Fruit fly (Drosophila melanogaster) whole organism, adult: Measurements from ENCODE around the gene IKKepsilon.

ENCODE experiments used
- CG11617 ChIP-seq: fragments of 200-800 bp; sonication (Bioruptor generic); optimal IDR thresholded peaks from 2 replicates; lab custom pipeline; 2017; ENCODE audit warnings: mild to moderate bottlenecking, missing biosample characterization, missing genetic modification reagents, missing genetic modification characterization
- CG12768 ChIP-seq: fragments of 200-800 bp; sonication (Bioruptor generic); optimal IDR thresholded peaks from 2 replicates; lab custom pipeline; 2017; ENCODE audit warnings: missing biosample characterization, missing genetic modification characterization, mild to moderate bottlenecking, moderate library complexity, missing genetic modification reagents
- CG14711 ChIP-seq: fragments of 200-800 bp; sonication (Bioruptor generic); optimal IDR thresholded peaks from 2 replicates; lab custom pipeline; 2018; ENCODE audit warnings: missing biosample characterization, mild to moderate bottlenecking, missing genetic modification characterization, moderate library complexity
- CG1620 ChIP-seq: fragments of 200-800 bp; sonication (Bioruptor generic); optimal IDR thresholded peaks from 2 replicates; lab custom pipeline; 2016; ENCODE audit warnings: missing biosample characterization, missing genetic modification characterization
- CG33017 ChIP-seq: fragments of 200-800 bp; sonication (Bioruptor generic); optimal IDR thresholded peaks from 2 replicates; lab custom pipeline; 2018; ENCODE audit warnings: missing biosample characterization, mild to moderate bottlenecking, missing genetic modification characterization, moderate library complexity
- CG5204 ChIP-seq: fragments of 200-800 bp; sonication (Bioruptor generic); optimal IDR thresholded peaks from 2 replicates; lab custom pipeline; 2016; ENCODE audit warnings: missing biosample characterization, missing genetic modification characterization
- CG7045 ChIP-seq: fragments of 200-800 bp; sonication (Bioruptor generic); optimal IDR thresholded peaks from 2 replicates; lab custom pipeline; 2017; ENCODE audit warnings: missing biosample characterization, mild to moderate bottlenecking, missing genetic modification characterization
- CG7101 ChIP-seq: fragments of 200-800 bp; sonication (Bioruptor generic); optimal IDR thresholded peaks from 2 replicates; lab custom pipeline; 2018; ENCODE audit warnings: missing biosample characterization, mild to moderate bottlenecking, missing genetic modification characterization, moderate library complexity
- Clk ChIP-seq: fragments of 200-800 bp; sonication (Bioruptor generic); optimal IDR thresholded peaks from 2 replicates; lab custom pipeline; 2017; ENCODE audit warnings: missing biosample characterization, missing genetic modification characterization
- Crg-1 ChIP-seq: fragments of 200-800 bp; sonication (Bioruptor generic); optimal IDR thresholded peaks from 2 replicates; lab custom pipeline; 2016; ENCODE audit warnings: missing biosample characterization, missing genetic modification characterization
- Hr96 ChIP-seq: fragments of 200-800 bp; sonication (Bioruptor generic); optimal IDR thresholded peaks from 2 replicates; lab custom pipeline; 2016; ENCODE audit warnings: missing biosample characterization, missing genetic modification characterization
- Mnt ChIP-seq: fragments of 200-800 bp; sonication (Bioruptor generic); optimal IDR thresholded peaks from 2 replicates; lab custom pipeline; 2016; ENCODE audit warnings: missing biosample characterization, mild to moderate bottlenecking, missing genetic modification characterization
- bab1 ChIP-seq: fragments of 200-800 bp; sonication (Bioruptor generic); optimal IDR thresholded peaks from 3 replicates; lab custom pipeline; 2019; ENCODE audit warnings: missing biosample characterization, mild to moderate bottlenecking, missing genetic modification characterization, moderate library complexity
- cic ChIP-seq: fragments of 200-800 bp; sonication (Bioruptor generic); optimal IDR thresholded peaks from 2 replicates; lab custom pipeline; 2017; ENCODE audit warnings: missing biosample characterization, mild to moderate bottlenecking, missing genetic modification characterization, moderate library complexity
- cnc ChIP-seq, 2 experiments: fragments of >200 bp; optimal IDR thresholded peaks; 2 replicates each; lab custom pipeline; 2017
- kay ChIP-seq: fragments of 200-800 bp; sonication (Bioruptor generic); peaks from one replicate; lab custom pipeline; 2016; ENCODE audit warnings: missing biosample characterization, missing genetic modification characterization, borderline replicate concordance
- ovo ChIP-seq: fragments of 200-800 bp; sonication (Bioruptor generic); optimal IDR thresholded peaks from 2 replicates; lab custom pipeline; 2016; ENCODE audit warnings: missing biosample characterization, missing genetic modification characterization
- pad ChIP-seq: fragments of 200-800 bp; sonication (Bioruptor generic); optimal IDR thresholded peaks from 3 replicates; lab custom pipeline; 2017; ENCODE audit warnings: missing biosample characterization, missing genetic modification characterization, mild to moderate bottlenecking, moderate library complexity, missing genetic modification reagents
- tj ChIP-seq: fragments of 200-800 bp; sonication (Bioruptor generic); optimal IDR thresholded peaks from 3 replicates; lab custom pipeline; 2017; ENCODE audit warnings: missing biosample characterization, mild to moderate bottlenecking, missing genetic modification characterization, moderate library complexity
- toe ChIP-seq: fragments of 200-800 bp; sonication (Bioruptor generic); optimal IDR thresholded peaks from 2 replicates; lab custom pipeline; 2016; ENCODE audit warnings: missing biosample characterization, missing genetic modification characterization

IKKepsilon gene

DNA sequence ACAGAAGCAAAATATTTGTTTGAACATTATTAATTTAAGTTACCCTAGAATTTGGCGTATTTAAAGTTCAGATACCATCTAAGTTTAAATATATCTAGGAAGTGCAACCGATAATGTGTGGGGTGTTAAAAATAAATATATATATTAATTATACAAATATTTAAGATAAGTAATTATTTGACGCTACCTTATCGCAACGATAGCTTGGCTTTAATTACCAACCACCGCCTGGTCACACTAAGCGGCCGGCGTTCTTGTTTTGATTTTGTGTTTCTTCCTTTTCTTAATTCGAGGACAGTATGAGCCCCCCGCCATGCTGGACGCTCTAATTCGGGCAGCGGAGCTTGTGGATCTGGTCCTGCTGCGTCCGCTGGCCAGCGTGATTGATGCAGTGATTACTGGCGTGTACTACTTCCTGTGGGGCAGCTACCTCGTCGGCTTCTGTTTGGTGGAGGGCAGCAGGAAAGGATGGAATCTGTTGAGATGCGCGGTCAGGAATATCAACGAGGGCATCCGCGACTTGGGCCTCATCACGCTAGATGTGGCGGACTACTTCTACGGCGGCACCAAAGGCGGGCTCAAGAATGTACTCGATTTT, 6.4 kb downstream of the IKKepsilon start, which contains the start of gene CG2617:
TSS of gene CG2617 (plus strand) at position 233 of the 598 bp plus-strand sequence.
- no peak for TF ChIP-seq CG33017 (tag; lab: Kevin White, UChicago)
- TF ChIP-seq CG12768 (GFP tag; lab: Kevin White, UChicago): no peak
- TF ChIP-seq CG1620 (GFP tag; lab: Kevin White, UChicago): no peak
- TF ChIP-seq CG11617 (GFP tag; lab: Kevin White, UChicago): peak; percentile 24
- no peak for TF ChIP-seq Crg-1 (GFP tag; lab: Kevin White, UChicago)

DNA sequence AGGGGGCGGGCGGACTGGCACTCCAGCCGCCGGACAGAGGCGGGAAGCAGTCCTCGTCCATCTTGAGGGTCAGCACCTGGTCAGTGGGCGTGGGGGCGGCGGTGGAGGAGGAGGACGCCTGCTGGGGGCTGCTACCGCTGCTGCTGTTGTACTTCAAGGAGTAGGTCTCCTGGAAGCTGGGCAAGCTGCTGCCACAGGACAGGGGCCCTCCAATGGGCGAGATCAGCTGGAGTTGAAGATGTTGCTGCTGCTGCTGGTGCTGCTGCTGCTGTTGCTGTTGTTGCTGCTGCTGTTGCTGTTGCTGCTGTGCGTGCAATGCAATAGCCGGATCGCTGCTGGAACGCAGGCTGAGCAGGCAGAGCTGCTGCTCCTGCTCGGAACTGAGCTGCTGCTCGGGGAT, 12.9 kb downstream of the IKKepsilon start:
- TF ChIP-seq Mnt (GFP tag; lab: Kevin White, UChicago) (no peak), Clk (no peak), CG7101 (tag; lab: Kevin White, UChicago) (no peak), tj (GFP tag; lab: Kevin White, UChicago) (no peak), Hr96 (GFP tag; lab: Kevin White, UChicago) (no peak), toe (GFP tag; lab: Kevin White, UChicago) (no peak), CG5204 (no peak), CG7045 (GFP tag; lab: Kevin White, UChicago) (no peak), CG12768 (GFP tag; lab: Kevin White, UChicago) (no peak), ovo (GFP tag; lab: Kevin White, UChicago) (no peak)

DNA sequence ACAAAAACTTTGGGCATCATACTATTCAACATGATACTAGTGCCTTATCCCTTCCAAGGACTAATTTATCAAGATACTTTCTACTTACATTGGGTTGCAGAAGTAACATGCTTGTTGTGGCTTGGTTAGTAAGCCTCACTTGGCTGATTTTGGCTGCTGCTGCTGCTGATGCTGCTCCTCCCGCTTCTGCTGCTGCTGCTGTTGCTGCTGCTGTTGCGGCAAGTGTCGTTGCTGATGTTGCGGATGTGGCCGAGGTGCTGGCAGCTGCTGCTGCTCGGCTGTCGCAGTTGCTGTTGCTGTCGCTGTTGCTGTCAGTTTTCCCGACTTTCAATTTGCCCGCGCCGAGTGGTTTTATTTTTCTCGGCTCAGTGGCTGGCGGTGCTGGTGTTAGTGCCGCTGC, 14.2 kb downstream of the IKKepsilon start:
- TF ChIP-seq CG11617 (GFP tag; lab: Kevin White, UChicago) (no peak), CG33017 (tag; lab: Kevin White, UChicago) (no peak)

dm6 chr2L:20695066-20695465, 19.2 kb downstream of the IKKepsilon start:
- TF ChIP-seq tj (GFP tag; lab: Kevin White, UChicago): peak; percentile 36
- no peak for TF ChIP-seq bab1 (GFP tag; lab: Kevin White, UChicago)

dm6 chr2L:20700534-20701239, 24.8 kb downstream of the IKKepsilon start:
- TF ChIP-seq Crg-1 (GFP tag; lab: Kevin White, UChicago): no peak
- TF ChIP-seq CG11617 (GFP tag; lab: Kevin White, UChicago): no peak
- no peak for TF ChIP-seq kay (GFP tag; lab: Kevin White, UChicago)
- no peak for TF ChIP-seq Clk
- no peak for TF ChIP-seq ovo (GFP tag; lab: Kevin White, UChicago)
- no peak for TF ChIP-seq CG14711 (tag; lab: Kevin White, UChicago)
- TF ChIP-seq CG7101 (tag; lab: Kevin White, UChicago): no peak
- no peak for TF ChIP-seq toe (GFP tag; lab: Kevin White, UChicago)
- no peak for TF ChIP-seq CG12768 (GFP tag; lab: Kevin White, UChicago)
- no peak for TF ChIP-seq pad (GFP tag; lab: Kevin White, UChicago)
- TF ChIP-seq cic (GFP tag; lab: Kevin White, UChicago): no peak
- TF ChIP-seq tj (GFP tag; lab: Kevin White, UChicago): no peak
- TF ChIP-seq bab1 (GFP tag; lab: Kevin White, UChicago): no peak
- TF ChIP-seq cnc (optimal IDR thresholded peaks at IDR 0.05; lab: Kevin White, UChicago): no peak
- no peak for TF ChIP-seq Mnt (GFP tag; lab: Kevin White, UChicago)
- TF ChIP-seq CG1620 (GFP tag; lab: Kevin White, UChicago): no peak
- no peak for TF ChIP-seq CG5204
- TF ChIP-seq CG33017 (tag; lab: Kevin White, UChicago): no peak
- TF ChIP-seq CG7045 (GFP tag; lab: Kevin White, UChicago): no peak
- TF ChIP-seq Hr96 (GFP tag; lab: Kevin White, UChicago): no peak

DNA sequence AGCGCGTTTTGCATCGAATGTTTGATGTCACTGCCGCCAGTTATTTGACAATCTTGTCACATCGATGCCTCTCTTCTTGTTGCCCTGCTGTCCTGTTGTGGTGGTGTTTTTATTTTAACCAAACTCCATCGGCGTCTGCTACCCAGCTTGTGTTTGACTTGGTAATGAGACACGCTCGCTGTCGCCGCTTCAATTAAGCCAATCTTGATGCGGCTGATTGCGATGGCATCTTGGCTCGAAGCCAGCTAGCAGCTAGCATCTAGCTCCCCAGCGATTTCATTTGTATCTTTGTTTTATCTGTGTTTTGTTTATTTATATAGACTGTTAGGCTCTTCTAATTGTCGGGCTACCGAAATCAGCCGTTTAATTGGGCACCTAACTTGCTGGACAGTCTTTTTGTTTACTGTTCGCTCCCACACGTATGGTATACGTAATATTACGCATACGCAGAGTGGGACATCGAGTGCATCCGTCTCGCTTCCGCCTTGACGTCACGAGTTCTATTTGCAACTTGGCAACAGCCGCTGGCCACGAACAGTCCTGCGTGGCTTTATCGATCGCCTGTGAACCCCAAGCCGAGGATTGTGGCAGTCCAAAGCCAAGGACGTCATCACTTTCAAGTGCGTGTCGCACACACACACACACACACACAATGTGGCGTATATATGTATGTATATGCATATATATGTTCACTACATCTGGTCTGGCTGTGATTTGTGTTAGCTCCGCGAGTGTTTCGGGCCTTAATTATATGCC, 28.8 kb downstream of the IKKepsilon start:
- no peak for TF ChIP-seq kay (GFP tag; lab: Kevin White, UChicago)
- TF ChIP-seq cic (GFP tag; lab: Kevin White, UChicago): no peak
- no peak for TF ChIP-seq Hr96 (GFP tag; lab: Kevin White, UChicago)
- no peak for TF ChIP-seq CG12768 (GFP tag; lab: Kevin White, UChicago)
- TF ChIP-seq cnc (optimal IDR thresholded peaks at IDR 0.05; lab: Kevin White, UChicago): no peak
- no peak for TF ChIP-seq CG33017 (tag; lab: Kevin White, UChicago)
- TF ChIP-seq ovo (GFP tag; lab: Kevin White, UChicago): no peak
- TF ChIP-seq CG7045 (GFP tag; lab: Kevin White, UChicago): no peak
- TF ChIP-seq CG11617 (GFP tag; lab: Kevin White, UChicago): no peak
- no peak for TF ChIP-seq Crg-1 (GFP tag; lab: Kevin White, UChicago)
- TF ChIP-seq Mnt (GFP tag; lab: Kevin White, UChicago): no peak
- no peak for TF ChIP-seq CG14711 (tag; lab: Kevin White, UChicago)
- no peak for TF ChIP-seq Clk
- TF ChIP-seq bab1 (GFP tag; lab: Kevin White, UChicago): no peak
- no peak for TF ChIP-seq CG5204
- TF ChIP-seq pad (GFP tag; lab: Kevin White, UChicago): no peak
